Worm (Caenorhabditis elegans): ENCODE data around the gene T02G5.14.

T02G5.14 gene

ce11 chrII:7115638-7116037, 31.5 kb downstream of the T02G5.14 start, which contains the start of gene cutl-5:
TSS of gene cutl-5 (minus strand) at chrII:7115906.
- no peak for TF ChIP-seq cog-1 (tag; optimal IDR thresholded peaks at IDR 0.05)
- no peak for TF ChIP-seq ztf-23 (GFP tag; IDR thresholded peaks at IDR 0.05)
- no peak for TF ChIP-seq ref-1 (GFP tag; conservative IDR thresholded peaks at IDR 0.05)
- no peak for TF ChIP-seq T22C8.4 (GFP tag; IDR thresholded peaks at IDR 0.05)
- no peak for TF ChIP-seq med-1 (GFP tag; optimal IDR thresholded peaks at IDR 0.05; ENCODE audit: insufficient read depth)
- no peak for TF ChIP-seq flt-1 (GFP tag; IDR thresholded peaks at IDR 0.05)
- TF ChIP-seq tab-1 (GFP tag; IDR thresholded peaks at IDR 0.05) = no peak
- TF ChIP-seq klf-2 (GFP tag; conservative IDR thresholded peaks at IDR 0.05) = no peak
- TF ChIP-seq ztf-29 (GFP tag; IDR thresholded peaks at IDR 0.05) = no peak

ce11 chrII:7116350-7116749, 32.2 kb downstream of the T02G5.14 start, which contains the start of gene spon-1:
TSS of gene spon-1 (plus strand) at chrII:7116557.
- TF ChIP-seq med-1 (GFP tag; optimal IDR thresholded peaks at IDR 0.05; ENCODE audit: insufficient read depth) = no peak
- no peak for TF ChIP-seq flt-1 (GFP tag; IDR thresholded peaks at IDR 0.05)
- TF ChIP-seq ztf-29 (GFP tag; IDR thresholded peaks at IDR 0.05) = no peak
- no peak for TF ChIP-seq ref-1 (GFP tag; conservative IDR thresholded peaks at IDR 0.05)
- TF ChIP-seq tab-1 (GFP tag; IDR thresholded peaks at IDR 0.05) = no peak

- TF ChIP-seq ref-1 (GFP tag; conservative IDR thresholded peaks at IDR 0.05) = no peak
- no peak for TF ChIP-seq tab-1 (GFP tag; IDR thresholded peaks at IDR 0.05)
- TF ChIP-seq med-1 (GFP tag; optimal IDR thresholded peaks at IDR 0.05; ENCODE audit: insufficient read depth) = no peak
- no peak for TF ChIP-seq cog-1 (tag; optimal IDR thresholded peaks at IDR 0.05)
- TF ChIP-seq klf-2 (GFP tag; conservative IDR thresholded peaks at IDR 0.05) = no peak
- TF ChIP-seq ztf-23 (GFP tag; IDR thresholded peaks at IDR 0.05) = no peak
- no peak for TF ChIP-seq ztf-29 (GFP tag; IDR thresholded peaks at IDR 0.05)
- TF ChIP-seq flt-1 (GFP tag; IDR thresholded peaks at IDR 0.05) = no peak
- no peak for TF ChIP-seq T22C8.4 (GFP tag; IDR thresholded peaks at IDR 0.05)
Measured at ce11 chrII:7119525-7119924, 35.4 kb downstream of the T02G5.14 start.

- TF ChIP-seq ztf-29 (GFP tag; IDR thresholded peaks at IDR 0.05) = no peak
- TF ChIP-seq tab-1 (GFP tag; IDR thresholded peaks at IDR 0.05) = no peak
- no peak for TF ChIP-seq klf-2 (GFP tag; conservative IDR thresholded peaks at IDR 0.05)
- no peak for TF ChIP-seq cog-1 (tag; optimal IDR thresholded peaks at IDR 0.05)
- TF ChIP-seq med-1 (GFP tag; optimal IDR thresholded peaks at IDR 0.05; ENCODE audit: insufficient read depth) = no peak
- TF ChIP-seq ref-1 (GFP tag; conservative IDR thresholded peaks at IDR 0.05) = no peak
- TF ChIP-seq T22C8.4 (GFP tag; IDR thresholded peaks at IDR 0.05) = no peak
Measured at ce11 chrII:7121762-7122292, 37.7 kb downstream of the T02G5.14 start, which contains the start of gene F10E7.2. TSS of gene F10E7.2 (plus strand) at chrII:7122242.

- TF ChIP-seq ref-1 (GFP tag; conservative IDR thresholded peaks at IDR 0.05) (no peak), cog-1 (tag; optimal IDR thresholded peaks at IDR 0.05) (no peak), klf-2 (GFP tag; conservative IDR thresholded peaks at IDR 0.05) (no peak), med-1 (GFP tag; optimal IDR thresholded peaks at IDR 0.05; ENCODE audit: insufficient read depth) (no peak), tab-1 (GFP tag; IDR thresholded peaks at IDR 0.05) (no peak), ztf-23 (GFP tag; IDR thresholded peaks at IDR 0.05) (no peak), flt-1 (GFP tag; IDR thresholded peaks at IDR 0.05) (no peak), ztf-29 (GFP tag; IDR thresholded peaks at IDR 0.05) (no peak), T22C8.4 (GFP tag; IDR thresholded peaks at IDR 0.05) (no peak)
Measured at ce11 chrII:7122661-7123418, 38.7 kb downstream of the T02G5.14 start, which contains the start of gene F10E7.11. TSS of gene F10E7.11 (minus strand) at chrII:7122892.

ce11 chrII:7126457-7126856, 42.3 kb downstream of the T02G5.14 start, which contains the start of gene F10E7.1:
TSS of gene F10E7.1 (plus strand) at chrII:7126757.
- TF ChIP-seq ztf-23 (GFP tag; IDR thresholded peaks at IDR 0.05) = no peak
- TF ChIP-seq ztf-29 (GFP tag; IDR thresholded peaks at IDR 0.05) = no peak
- TF ChIP-seq tab-1 (GFP tag; IDR thresholded peaks at IDR 0.05) = no peak
- TF ChIP-seq klf-2 (GFP tag; conservative IDR thresholded peaks at IDR 0.05) = no peak
- TF ChIP-seq cog-1 (tag; optimal IDR thresholded peaks at IDR 0.05) = no peak
- no peak for TF ChIP-seq flt-1 (GFP tag; IDR thresholded peaks at IDR 0.05)
- no peak for TF ChIP-seq T22C8.4 (GFP tag; IDR thresholded peaks at IDR 0.05)
- no peak for TF ChIP-seq ref-1 (GFP tag; conservative IDR thresholded peaks at IDR 0.05)
- no peak for TF ChIP-seq med-1 (GFP tag; optimal IDR thresholded peaks at IDR 0.05; ENCODE audit: insufficient read depth)

ce11 chrII:7131871-7132693, 48.0 kb downstream of the T02G5.14 start, which contains the start of the genes T07F8.4 and gld-3:
TSS of gene T07F8.4 (minus strand) at chrII:7132032.
TSS of gene gld-3 (plus strand) at chrII:7132643.
- no peak for TF ChIP-seq med-1 (GFP tag; optimal IDR thresholded peaks at IDR 0.05; ENCODE audit: insufficient read depth)

- TF ChIP-seq ztf-23 (GFP tag; IDR thresholded peaks at IDR 0.05) = no peak
- no peak for TF ChIP-seq T22C8.4 (GFP tag; IDR thresholded peaks at IDR 0.05)
- no peak for TF ChIP-seq tab-1 (GFP tag; IDR thresholded peaks at IDR 0.05)
- no peak for TF ChIP-seq ztf-29 (GFP tag; IDR thresholded peaks at IDR 0.05)
- TF ChIP-seq cog-1 (tag; optimal IDR thresholded peaks at IDR 0.05) = no peak
- TF ChIP-seq flt-1 (GFP tag; IDR thresholded peaks at IDR 0.05) = no peak
- TF ChIP-seq klf-2 (GFP tag; conservative IDR thresholded peaks at IDR 0.05) = no peak
- TF ChIP-seq ref-1 (GFP tag; conservative IDR thresholded peaks at IDR 0.05) = no peak
- no peak for TF ChIP-seq med-1 (GFP tag; optimal IDR thresholded peaks at IDR 0.05; ENCODE audit: insufficient read depth)
Measured at ce11 chrII:7139064-7139463, 54.9 kb downstream of the T02G5.14 start.

All from whole organism, midembryonic.